Fruit fly (Drosophila melanogaster) whole organism, adult: ENCODE measurements around the gene CG3397.

Experiments used
- CG1620 ChIP-seq: fragments of 200-800 bp; sonication (Bioruptor generic); optimal IDR thresholded peaks from 2 replicates; lab custom pipeline; 2016; ENCODE audit warnings: missing biosample characterization, missing genetic modification characterization
- CG33017 ChIP-seq: fragments of 200-800 bp; sonication (Bioruptor generic); optimal IDR thresholded peaks from 2 replicates; lab custom pipeline; 2018; ENCODE audit warnings: missing biosample characterization, mild to moderate bottlenecking, missing genetic modification characterization, moderate library complexity
- Mnt ChIP-seq: fragments of 200-800 bp; sonication (Bioruptor generic); optimal IDR thresholded peaks from 2 replicates; lab custom pipeline; 2016; ENCODE audit warnings: missing biosample characterization, mild to moderate bottlenecking, missing genetic modification characterization
- cic ChIP-seq: fragments of 200-800 bp; sonication (Bioruptor generic); optimal IDR thresholded peaks from 2 replicates; lab custom pipeline; 2017; ENCODE audit warnings: missing biosample characterization, mild to moderate bottlenecking, missing genetic modification characterization, moderate library complexity
- ovo ChIP-seq: fragments of 200-800 bp; sonication (Bioruptor generic); optimal IDR thresholded peaks from 2 replicates; lab custom pipeline; 2016; ENCODE audit warnings: missing biosample characterization, missing genetic modification characterization
- tj ChIP-seq: fragments of 200-800 bp; sonication (Bioruptor generic); optimal IDR thresholded peaks from 3 replicates; lab custom pipeline; 2017; ENCODE audit warnings: missing biosample characterization, mild to moderate bottlenecking, missing genetic modification characterization, moderate library complexity

DNA sequence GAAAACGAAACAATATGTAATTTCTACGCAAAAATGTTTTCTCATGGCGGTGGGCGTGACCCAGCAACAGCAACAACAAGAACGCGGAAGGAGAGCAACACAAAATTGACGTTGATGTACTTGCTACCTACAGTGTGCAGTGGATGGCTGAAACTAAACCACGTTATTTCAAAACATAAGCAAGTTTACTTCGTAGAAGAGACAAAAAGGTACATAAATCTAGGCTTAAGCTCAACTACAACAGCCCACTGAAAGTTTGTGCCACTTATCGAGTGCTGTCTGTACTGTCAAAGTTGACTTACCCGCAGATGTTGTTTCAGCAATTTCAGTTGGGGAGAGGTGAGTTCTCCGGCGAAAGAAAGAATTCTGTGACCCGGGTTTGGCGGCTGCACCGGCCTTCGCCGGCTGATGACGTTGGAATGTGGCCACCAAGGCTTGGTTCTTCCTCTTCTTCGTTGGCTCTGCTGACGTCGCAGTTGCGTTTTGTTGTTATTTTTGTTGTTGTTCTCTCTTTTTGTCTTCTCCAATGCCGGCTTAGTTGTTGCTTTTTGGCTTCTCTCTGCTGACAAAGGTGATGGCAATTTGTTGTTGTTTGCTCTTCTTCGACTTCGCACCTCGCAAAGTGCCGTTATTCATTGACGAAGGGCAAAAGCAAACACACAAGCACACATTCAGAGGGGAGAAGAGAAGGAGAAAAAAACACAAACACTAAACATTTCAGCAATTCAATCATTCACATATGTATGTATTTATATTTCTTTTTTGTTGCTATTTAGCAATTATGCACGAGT, 37.1 kb downstream of the CG3397 start:
- TF ChIP-seq CG1620 (GFP tag; lab: Kevin White, UChicago) = no peak
- peak; percentile 87 for TF ChIP-seq tj
- TF ChIP-seq Mnt (GFP tag; lab: Kevin White, UChicago) = no peak
- no peak for TF ChIP-seq cic
- no peak for TF ChIP-seq CG33017 (tag; lab: Kevin White, UChicago)
- TF ChIP-seq ovo (GFP tag; lab: Kevin White, UChicago) = peak; percentile 93
